Fruit fly (Drosophila melanogaster): ENCODE measurements around the gene CG31495.

DNA sequence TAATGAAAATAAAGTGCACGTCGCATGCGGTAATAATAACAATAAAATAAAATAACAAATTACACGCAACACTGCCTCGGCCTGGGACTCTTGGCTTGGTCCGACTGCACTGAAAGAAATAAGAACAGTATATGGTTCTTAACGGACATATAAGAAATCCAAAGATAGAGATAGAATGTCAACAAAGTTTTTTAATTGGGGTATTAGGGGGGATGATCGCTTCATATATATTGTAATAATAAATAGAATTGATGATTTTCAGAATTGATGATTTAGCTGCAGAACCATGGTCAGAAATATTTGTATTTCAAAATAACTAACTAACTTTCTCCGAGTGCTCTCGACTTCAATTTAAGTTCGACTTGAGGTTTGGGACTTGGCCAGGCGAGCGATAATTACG lies 43.7 kb downstream of the CG31495 start:
- no peak for TF ChIP-seq h (optimal IDR thresholded peaks at IDR 0.05)
- TF ChIP-seq Myc (optimal IDR thresholded peaks at IDR 0.05): no peak
- no peak for TF ChIP-seq psq (optimal IDR thresholded peaks at IDR 0.05)
